Fruit fly (Drosophila melanogaster) whole organism, prepupa: ENCODE measurements around the gene CG13841.

Source experiments
- Blimp-1 ChIP-seq: fragments of 200-800 bp; sonication (Bioruptor generic); optimal IDR thresholded peaks from 3 replicates; lab custom pipeline; 2017; ENCODE audit warnings: missing biosample characterization, missing genetic modification characterization, mild to moderate bottlenecking, moderate library complexity, missing genetic modification reagents
- CG10631 ChIP-seq: fragments of 200-800 bp; sonication (Bioruptor generic); optimal IDR thresholded peaks from 2 replicates; lab custom pipeline; 2016; ENCODE audit warnings: missing biosample characterization, missing genetic modification characterization
- CG10669 ChIP-seq: fragments of 200-800 bp; sonication (Bioruptor generic); optimal IDR thresholded peaks from 3 replicates; lab custom pipeline; 2018; ENCODE audit warnings: missing biosample characterization, mild to moderate bottlenecking, missing genetic modification characterization, moderate library complexity
- CG15336 ChIP-seq: fragments of 200-800 bp; sonication (Bioruptor generic); IDR thresholded peaks from 2 replicates; pipeline ENCODE4 v1.3.6; 2022; ENCODE audit warnings: missing biosample characterization, missing genetic modification characterization
- CG16779 ChIP-seq: fragments of 200-800 bp; sonication (Bioruptor generic); optimal IDR thresholded peaks from 3 replicates; lab custom pipeline; 2017; ENCODE audit warnings: missing biosample characterization, mild to moderate bottlenecking, missing genetic modification characterization
- CG34406 ChIP-seq: fragments of 200-800 bp; sonication (Bioruptor generic); optimal IDR thresholded peaks from 3 replicates; lab custom pipeline; 2016; ENCODE audit warnings: missing biosample characterization, missing genetic modification characterization
- CG3919 ChIP-seq: fragments of 200-800 bp; sonication (Bioruptor generic); optimal IDR thresholded peaks from 3 replicates; lab custom pipeline; 2016; ENCODE audit warnings: missing biosample characterization, missing genetic modification characterization
- CG6163 ChIP-seq: fragments of 200-800 bp; sonication (Bioruptor generic); IDR thresholded peaks from 3 replicates; pipeline ENCODE4 v1.3.6; 2022; ENCODE audit warnings: missing biosample characterization, missing genetic modification characterization
- CG6792 ChIP-seq: fragments of 200-800 bp; sonication (Bioruptor generic); optimal IDR thresholded peaks from 3 replicates; lab custom pipeline; 2016; ENCODE audit warnings: missing biosample characterization, missing genetic modification characterization
- CG6808 ChIP-seq: fragments of 200-800 bp; sonication (Bioruptor generic); optimal IDR thresholded peaks from 3 replicates; lab custom pipeline; 2017; ENCODE audit warnings: missing biosample characterization, missing genetic modification characterization, mild to moderate bottlenecking, moderate library complexity, missing genetic modification reagents
- CG6854 ChIP-seq: fragments of 200-800 bp; sonication (Bioruptor generic); optimal IDR thresholded peaks from 2 replicates; lab custom pipeline; 2017; ENCODE audit warnings: missing biosample characterization, mild to moderate bottlenecking, missing genetic modification characterization
- CG7368 ChIP-seq: fragments of 200-800 bp; sonication (Bioruptor generic); optimal IDR thresholded peaks from 3 replicates; lab custom pipeline; 2016; ENCODE audit warnings: missing biosample characterization, missing genetic modification characterization
- CG8119 ChIP-seq: fragments of 200-800 bp; sonication (Bioruptor generic); IDR thresholded peaks from 3 replicates; pipeline ENCODE4 v1.3.6; 2022; ENCODE audit warnings: missing biosample characterization, missing genetic modification characterization
- CG8632 ChIP-seq: fragments of 200-800 bp; sonication (Bioruptor generic); optimal IDR thresholded peaks from 3 replicates; lab custom pipeline; 2016; ENCODE audit warnings: missing biosample characterization, missing genetic modification characterization
- CG9139 ChIP-seq: fragments of 200-800 bp; sonication (Bioruptor generic); optimal IDR thresholded peaks from 3 replicates; lab custom pipeline; 2017; ENCODE audit warnings: missing biosample characterization, mild to moderate bottlenecking, missing genetic modification characterization
- Eip78C ChIP-seq: fragments of 200-800 bp; sonication (Bioruptor generic); peaks from one replicate; lab custom pipeline; 2016; ENCODE audit warnings: missing biosample characterization, missing genetic modification characterization
- Ets21C ChIP-seq: fragments of 200-800 bp; sonication (Bioruptor generic); optimal IDR thresholded peaks from 3 replicates; lab custom pipeline; 2016; ENCODE audit warnings: missing biosample characterization, missing genetic modification characterization
- Ets96B ChIP-seq: fragments of 200-800 bp; optimal IDR thresholded peaks from 2 replicates; lab custom pipeline; 2019; ENCODE audit warnings: missing biosample characterization, mild to moderate bottlenecking, missing genetic modification characterization, moderate library complexity
- Gug ChIP-seq: fragments of 200-800 bp; sonication (Bioruptor generic); IDR thresholded peaks from 2 replicates; pipeline ENCODE4 v1.3.6; 2022; ENCODE audit warnings: missing biosample characterization, missing genetic modification characterization
- Lpt ChIP-seq: fragments of 200-800 bp; sonication (Bioruptor generic); optimal IDR thresholded peaks from 3 replicates; lab custom pipeline; 2016; ENCODE audit warnings: missing biosample characterization, missing genetic modification characterization
- Met ChIP-seq: fragments of 200-800 bp; sonication (Bioruptor generic); optimal IDR thresholded peaks from 3 replicates; lab custom pipeline; 2016; ENCODE audit warnings: missing biosample characterization, missing genetic modification characterization
- OdsH ChIP-seq: fragments of 200-800 bp; sonication (Bioruptor generic); optimal IDR thresholded peaks from 3 replicates; lab custom pipeline; 2016; ENCODE audit warnings: missing biosample characterization, missing genetic modification characterization
- Smox ChIP-seq: fragments of 200-800 bp; sonication (Bioruptor generic); optimal IDR thresholded peaks from 3 replicates; lab custom pipeline; 2016; ENCODE audit warnings: missing biosample characterization, missing genetic modification characterization
- Sox102F ChIP-seq: fragments of 200-800 bp; sonication (Bioruptor generic); optimal IDR thresholded peaks from 2 replicates; lab custom pipeline; 2016; ENCODE audit warnings: missing biosample characterization, mild to moderate bottlenecking, missing genetic modification characterization
- Sox14 ChIP-seq: fragments of 200-800 bp; sonication (Bioruptor generic); optimal IDR thresholded peaks from 3 replicates; lab custom pipeline; 2016; ENCODE audit warnings: missing biosample characterization, missing genetic modification characterization
- cyc ChIP-seq: fragments of 200-800 bp; sonication (Bioruptor generic); optimal IDR thresholded peaks from 3 replicates; lab custom pipeline; 2016; ENCODE audit warnings: missing biosample characterization, missing genetic modification characterization
- dsx ChIP-seq: fragments of 200-800 bp; optimal IDR thresholded peaks from 3 replicates; lab custom pipeline; 2019; ENCODE audit warnings: missing biosample characterization, mild to moderate bottlenecking, missing genetic modification characterization, moderate library complexity; ENCODE audit not compliant: poor library complexity, severe bottlenecking
- fd59A ChIP-seq: fragments of 200-800 bp; sonication (Bioruptor generic); optimal IDR thresholded peaks from 2 replicates; lab custom pipeline; 2017; ENCODE audit warnings: missing biosample characterization, mild to moderate bottlenecking, missing genetic modification characterization, missing genetic modification reagents
- fd85E ChIP-seq: fragments of 200-800 bp; sonication (Bioruptor generic); optimal IDR thresholded peaks from 3 replicates; lab custom pipeline; 2016; ENCODE audit warnings: missing biosample characterization, missing genetic modification characterization
- lz ChIP-seq: fragments of 200-800 bp; sonication (Bioruptor generic); optimal IDR thresholded peaks from 3 replicates; lab custom pipeline; 2016; ENCODE audit warnings: missing biosample characterization, missing genetic modification characterization
- pdm3 ChIP-seq: fragments of 200-800 bp; sonication (Bioruptor generic); optimal IDR thresholded peaks from 3 replicates; lab custom pipeline; 2016; ENCODE audit warnings: missing biosample characterization, missing genetic modification characterization
- salr ChIP-seq, 2 experiments: fragments of 200-800 bp; sonication (Bioruptor generic); optimal IDR thresholded peaks; 3 replicates each; lab custom pipeline; 2016 to 2018; ENCODE audit warnings: missing biosample characterization in 2 of 2, missing genetic modification characterization in 2 of 2, mild to moderate bottlenecking in 1 of 2
- spab ChIP-seq: fragments of 200-800 bp; sonication (Bioruptor generic); optimal IDR thresholded peaks from 2 replicates; lab custom pipeline; 2017; ENCODE audit warnings: missing biosample characterization, mild to moderate bottlenecking, missing genetic modification characterization, missing genetic modification reagents
- ss ChIP-seq, 2 experiments: fragments of 200-800 bp; sonication (Bioruptor generic); optimal IDR thresholded peaks; 2 replicates in 1 of 2; 3 replicates in 1 of 2; lab custom pipeline; 2017 to 2018; ENCODE audit warnings: mild to moderate bottlenecking in 2 of 2, missing biosample characterization in 2 of 2, missing genetic modification characterization in 2 of 2, moderate library complexity in 1 of 2
- vri ChIP-seq: fragments of 200-800 bp; sonication (Bioruptor generic); optimal IDR thresholded peaks from 3 replicates; lab custom pipeline; 2016; ENCODE audit warnings: missing biosample characterization, mild to moderate bottlenecking, missing genetic modification characterization

CG13841 gene

dm6 chr3R:22720808-22721306 lies 46.6 kb downstream of the CG13841 start, which contains the start of gene wge (continued):
- TF ChIP-seq dsx (GFP tag; lab: Kevin White, UChicago) (peak; percentile 71), Smox (GFP tag; lab: Kevin White, UChicago) (no peak), CG6854 (peak; percentile 18), CG7368 (GFP tag; lab: Kevin White, UChicago) (peak; percentile 23), CG9139 (GFP tag; lab: Kevin White, UChicago) (peak; percentile 90), Sox102F (GFP tag; lab: Kevin White, UChicago) (no peak), Eip78C (GFP tag; lab: Kevin White, UChicago) (peak; percentile 20), CG6808 (GFP tag; lab: Kevin White, UChicago) (peak; percentile 93), CG15336 (peak; percentile 78), pdm3 (GFP tag; lab: Kevin White, UChicago) (no peak), salr (GFP tag; optimal IDR thresholded peaks at IDR 0.05; lab: Kevin White, UChicago) (peak; percentile 44 to 85), Blimp-1 (GFP tag; lab: Kevin White, UChicago) (peak; percentile 11), Gug (GFP tag; lab: Robert Waterston, UW) (peak; percentile 69), Sox14 (GFP tag; lab: Kevin White, UChicago) (peak; percentile 32), fd85E (GFP tag; lab: Kevin White, UChicago) (no peak), CG10631 (no peak), Met (GFP tag; lab: Kevin White, UChicago) (no peak), Lpt (GFP tag; lab: Kevin White, UChicago) (peak; percentile 65), CG8119 (peak; percentile 90), CG8632 (peak; percentile 52), CG3919 (GFP tag; lab: Kevin White, UChicago) (peak; percentile 52), cyc (GFP tag; lab: Kevin White, UChicago) (no peak), CG16779 (tag; lab: Kevin White, UChicago) (peak; percentile 84), ss (GFP tag; optimal IDR thresholded peaks at IDR 0.05; lab: Kevin White, UChicago) (peak; percentile 92 to 96), vri (GFP tag; lab: Kevin White, UChicago) (peak; percentile 37), CG10669 (GFP tag; lab: Kevin White, UChicago) (peak; percentile 74), OdsH (GFP tag; lab: Kevin White, UChicago) (no peak)

- TF ChIP-seq salr (GFP tag; optimal IDR thresholded peaks at IDR 0.05; lab: Kevin White, UChicago) (no peak), CG34406 (no peak), CG9139 (GFP tag; lab: Kevin White, UChicago) (no peak), Ets96B (tag; lab: Kevin White, UChicago) (no peak), spab (GFP tag; lab: Kevin White, UChicago) (no peak), Ets21C (GFP tag; lab: Kevin White, UChicago) (no peak), CG8119 (no peak), fd59A (GFP tag; lab: Kevin White, UChicago) (no peak), pdm3 (GFP tag; lab: Kevin White, UChicago) (no peak), CG6163 (no peak), cyc (GFP tag; lab: Kevin White, UChicago) (no peak), Smox (GFP tag; lab: Kevin White, UChicago) (no peak), CG6792 (no peak)
Measured at dm6 chr3R:22719607-22719949, 47.9 kb downstream of the CG13841 start.

- TF ChIP-seq lz (GFP tag; lab: Kevin White, UChicago) (no peak), dsx (GFP tag; lab: Kevin White, UChicago) (no peak)
- TF ChIP-seq, all 60 proteins: peak for 0
Measured at dm6 chr3R:22718937-22719606, 48.4 kb downstream of the CG13841 start.
